Worm (Caenorhabditis elegans): ENCODE data around the gene pqn-67.

The pqn-67 gene

ce11 chrV:12963192-12963591 is 39.0 kb downstream of the pqn-67 start, which contains the start of gene hrg-9:
Gene hrg-9 (minus strand): TSS chrV:12963343.
- TF ChIP-seq sptf-2 (GFP tag; optimal IDR thresholded peaks at IDR 0.05), result no peak
- no peak for TF ChIP-seq let-526 (GFP tag; IDR thresholded peaks at IDR 0.05)
- no peak for TF ChIP-seq ztf-3 (GFP tag; optimal IDR thresholded peaks at IDR 0.05)
- no peak for TF ChIP-seq madf-6 (GFP tag; IDR thresholded peaks at IDR 0.05)
- no peak for TF ChIP-seq attf-6 (GFP tag; IDR thresholded peaks at IDR 0.05)
- TF ChIP-seq rpc-1 (optimal IDR thresholded peaks at IDR 0.05), result no peak
- TF ChIP-seq rpc-1 (tag; optimal IDR thresholded peaks at IDR 0.05), result no peak
- no peak for TF ChIP-seq ceh-27 (GFP tag; optimal IDR thresholded peaks at IDR 0.05)
- TF ChIP-seq B0261.1 (tag; optimal IDR thresholded peaks at IDR 0.05), result no peak
- no peak for TF ChIP-seq chd-7 (tag; optimal IDR thresholded peaks at IDR 0.05)
- TF ChIP-seq Y79H2A.3 (GFP tag; conservative IDR thresholded peaks at IDR 0.05), result no peak
- no peak for TF ChIP-seq Y67H2A.10 (GFP tag; conservative IDR thresholded peaks at IDR 0.05)
- no peak for TF ChIP-seq madf-8 (GFP tag; conservative IDR thresholded peaks at IDR 0.05)
- TF ChIP-seq F33H1.4 (GFP tag; IDR thresholded peaks at IDR 0.05), result no peak
- no peak for TF ChIP-seq attf-5 (GFP tag; optimal IDR thresholded peaks at IDR 0.05)

- TF ChIP-seq Y95B8A.8 (GFP tag; IDR thresholded peaks at IDR 0.05) (no peak), snpc-1.3 (tag; optimal IDR thresholded peaks at IDR 0.05; ENCODE audit: insufficient read depth) (no peak), Y53G8AR.9 (GFP tag; conservative IDR thresholded peaks at IDR 0.05) (no peak), rec-8 (tag; optimal IDR thresholded peaks at IDR 0.05) (no peak), B0035.1 (tag; optimal IDR thresholded peaks at IDR 0.05) (no peak), dox-1 (GFP tag; IDR thresholded peaks at IDR 0.05) (no peak), unc-62 (GFP tag; optimal IDR thresholded peaks at IDR 0.05) (no peak), tlf-1 (GFP tag; optimal IDR thresholded peaks at IDR 0.05) (no peak), F22D6.2 (tag; optimal IDR thresholded peaks at IDR 0.05) (no peak), ztf-18 (tag; optimal IDR thresholded peaks at IDR 0.05) (no peak), F55B11.4 (tag; optimal IDR thresholded peaks at IDR 0.05; ENCODE audit: borderline replicate concordance, insufficient read depth) (no peak), him-1 (tag; optimal IDR thresholded peaks at IDR 0.05) (no peak), let-526 (GFP tag; IDR thresholded peaks at IDR 0.05) (no peak), hmg-20 (GFP tag; IDR thresholded peaks at IDR 0.05) (no peak), C06A6.2 (GFP tag; conservative IDR thresholded peaks at IDR 0.05) (no peak)
Measured at ce11 chrV:12964076-12964475, 39.8 kb downstream of the pqn-67 start, which contains the start of gene srd-35. Gene srd-35 (plus strand): TSS chrV:12964376.

ce11 chrV:12967110-12967509 is 42.9 kb downstream of the pqn-67 start, which contains the start of gene R186.3:
Gene R186.3 (minus strand): TSS chrV:12967210.
- TF ChIP-seq B0019.2 (GFP tag; conservative IDR thresholded peaks at IDR 0.05) (no peak), Y56A3A.18 (GFP tag; IDR thresholded peaks at IDR 0.05) (no peak), dpff-1 (tag; optimal IDR thresholded peaks at IDR 0.05) (no peak), F23B12.7 (tag; optimal IDR thresholded peaks at IDR 0.05; ENCODE audit: insufficient read depth) (no peak), D2030.7 (GFP tag; IDR thresholded peaks at IDR 0.05) (no peak), ceh-100 (GFP tag; IDR thresholded peaks at IDR 0.05) (no peak), madf-8 (GFP tag; conservative IDR thresholded peaks at IDR 0.05) (no peak), hmg-20 (GFP tag; IDR thresholded peaks at IDR 0.05) (no peak), Y53G8AR.9 (GFP tag; conservative IDR thresholded peaks at IDR 0.05) (no peak), dox-1 (GFP tag; IDR thresholded peaks at IDR 0.05) (no peak), B0336.3 (GFP tag; IDR thresholded peaks at IDR 0.05) (no peak), rcor-1 (GFP tag; IDR thresholded peaks at IDR 0.05) (no peak), ztf-25 (GFP tag; IDR thresholded peaks at IDR 0.05) (no peak), nhr-120 (GFP tag; IDR thresholded peaks at IDR 0.05) (no peak)

All from whole organism, young adult.